Fruit fly (Drosophila melanogaster) whole organism, wandering third instar larva: ENCODE data around the gene CG7376.

ENCODE experiments used
- Abd-B ChIP-seq: fragments of >200 bp; optimal IDR thresholded peaks from 2 replicates; lab custom pipeline; 2017; ENCODE audit warnings: missing biosample characterization, missing genetic modification characterization
- CG32264 ChIP-seq: fragments of 200-800 bp; sonication (Bioruptor generic); optimal IDR thresholded peaks from 2 replicates; lab custom pipeline; 2016; ENCODE audit warnings: missing biosample characterization, missing genetic modification characterization
- CG9705 ChIP-seq: fragments of 200-800 bp; sonication (Bioruptor generic); optimal IDR thresholded peaks from 2 replicates; lab custom pipeline; 2018; ENCODE audit warnings: missing biosample characterization, mild to moderate bottlenecking, missing genetic modification characterization
- CrebA ChIP-seq: fragments of 200-800 bp; sonication (Bioruptor generic); optimal IDR thresholded peaks from 2 replicates; lab custom pipeline; 2016; ENCODE audit warnings: missing biosample characterization, mild to moderate bottlenecking, missing genetic modification characterization, borderline replicate concordance
- Dfd ChIP-seq: fragments of >200 bp; optimal IDR thresholded peaks from 2 replicates; lab custom pipeline; 2017; ENCODE audit warnings: missing biosample characterization, missing genetic modification characterization
- Dif ChIP-seq: fragments of 200-275, 200-300 bp; sonication (Bioruptor generic); optimal IDR thresholded peaks from 2 replicates; lab custom pipeline; 2018; ENCODE audit warnings: missing biosample characterization, missing genetic modification characterization; ENCODE audit not compliant: partially characterized antibody
- HLH106 ChIP-seq: fragments of 200-800 bp; optimal IDR thresholded peaks from 3 replicates; lab custom pipeline; 2019; ENCODE audit warnings: missing biosample characterization, mild to moderate bottlenecking, missing genetic modification characterization, moderate library complexity
- Hnf4 ChIP-seq: fragments of 200-800 bp; sonication (Bioruptor generic); optimal IDR thresholded peaks from 2 replicates; lab custom pipeline; 2016; ENCODE audit warnings: missing biosample characterization, mild to moderate bottlenecking, missing genetic modification characterization
- Hr78 ChIP-seq: fragments of >200 bp; optimal IDR thresholded peaks from 2 replicates; lab custom pipeline; 2017; ENCODE audit warnings: missing biosample characterization, missing genetic modification characterization
- Hr83 ChIP-seq: fragments of 200-300 bp; sonication (Bioruptor generic); optimal IDR thresholded peaks from 2 replicates; lab custom pipeline; 2016; ENCODE audit warnings: missing biosample characterization, mild to moderate bottlenecking, missing genetic modification characterization, moderate library complexity; ENCODE audit not compliant: poor library complexity, severe bottlenecking
- Mio ChIP-seq: sonication (Bioruptor generic); optimal IDR thresholded peaks from 2 replicates; lab custom pipeline; 2016; ENCODE audit warnings: missing biosample characterization, missing genetic modification characterization
- Myc ChIP-seq: fragments of >200 bp; optimal IDR thresholded peaks from 2 replicates; lab custom pipeline; 2017
- N ChIP-seq: fragments of >200 bp; optimal IDR thresholded peaks from 2 replicates; lab custom pipeline; 2018; ENCODE audit warnings: missing biosample characterization, missing external identifiers, missing genetic modification characterization
- OdsH ChIP-seq: fragments of 200-800 bp; sonication (Bioruptor generic); optimal IDR thresholded peaks from 2 replicates; lab custom pipeline; 2016; ENCODE audit warnings: missing biosample characterization, mild to moderate bottlenecking, missing genetic modification characterization
- Rel ChIP-seq, 2 experiments: fragments of 200-800 bp; sonication (Bioruptor generic) in 1 of 2; optimal IDR thresholded peaks; 2 replicates in 1 of 2; 3 replicates in 1 of 2; lab custom pipeline; 2016 to 2019; ENCODE audit warnings: mild to moderate bottlenecking in 2 of 2, missing biosample characterization in 2 of 2, missing genetic modification characterization in 2 of 2, moderate library complexity in 1 of 2
- Sp1 ChIP-seq: fragments of 200-800 bp; sonication (Bioruptor generic); optimal IDR thresholded peaks from 3 replicates; lab custom pipeline; 2019; ENCODE audit warnings: missing biosample characterization, mild to moderate bottlenecking, missing genetic modification characterization, moderate library complexity
- Vsx2 ChIP-seq: fragments of 200-300, 225-300 bp; sonication (Bioruptor generic); optimal IDR thresholded peaks from 2 replicates; lab custom pipeline; 2018; ENCODE audit warnings: missing biosample characterization, missing genetic modification characterization; ENCODE audit not compliant: partially characterized antibody
- br ChIP-seq: fragments of 200-800 bp; sonication (Bioruptor generic); optimal IDR thresholded peaks from 2 replicates; lab custom pipeline; 2016; ENCODE audit warnings: missing biosample characterization, missing genetic modification characterization
- brk ChIP-seq: fragments of 200-800 bp; sonication (Bioruptor generic); optimal IDR thresholded peaks from 2 replicates; lab custom pipeline; 2016; ENCODE audit warnings: missing biosample characterization, mild to moderate bottlenecking, missing genetic modification characterization
- dl ChIP-seq, 2 experiments: fragments of 175-275, 200-275 bp in 1 of 2; fragments of 200-275 bp in 1 of 2; sonication (Bioruptor generic); optimal IDR thresholded peaks; lab custom pipeline; 2018; ENCODE audit warnings: mild to moderate bottlenecking in 2 of 2, missing biosample characterization in 2 of 2, missing genetic modification characterization in 2 of 2, moderate library complexity in 2 of 2; ENCODE audit not compliant: partially characterized antibody in 2 of 2, insufficient read depth in 1 of 2
- dmrt93B ChIP-seq: fragments of 200-800 bp; sonication (Bioruptor generic); optimal IDR thresholded peaks from 2 replicates; lab custom pipeline; 2018; ENCODE audit warnings: missing biosample characterization, mild to moderate bottlenecking, missing genetic modification characterization
- dsf ChIP-seq: sonication (Bioruptor generic); optimal IDR thresholded peaks from 2 replicates; lab custom pipeline; 2016; ENCODE audit warnings: missing biosample characterization, missing genetic modification characterization, borderline replicate concordance
- ey ChIP-seq: fragments of 200-800 bp; sonication (Bioruptor generic); optimal IDR thresholded peaks from 2 replicates; lab custom pipeline; 2016; ENCODE audit warnings: missing biosample characterization, missing genetic modification characterization
- h ChIP-seq: fragments of 200-800 bp; sonication (Bioruptor generic); optimal IDR thresholded peaks from 3 replicates; lab custom pipeline; 2016; ENCODE audit warnings: missing biosample characterization, mild to moderate bottlenecking, missing genetic modification characterization
- jim ChIP-seq: fragments of 175-275, 200-325 bp; sonication (Bioruptor generic); optimal IDR thresholded peaks from 2 replicates; lab custom pipeline; 2016; ENCODE audit warnings: missing biosample characterization, mild to moderate bottlenecking, missing genetic modification characterization
- lola ChIP-seq: fragments of >200 bp; optimal IDR thresholded peaks from 2 replicates; lab custom pipeline; 2017; ENCODE audit warnings: missing biosample characterization, missing genetic modification characterization
- pan ChIP-seq: fragments of >200 bp; optimal IDR thresholded peaks from 2 replicates; lab custom pipeline; 2017
- psq ChIP-seq: fragments of 200-800 bp; sonication (Bioruptor generic); optimal IDR thresholded peaks from 3 replicates; lab custom pipeline; 2017; ENCODE audit warnings: missing biosample characterization, mild to moderate bottlenecking, missing genetic modification characterization, moderate library complexity
- rgr ChIP-seq: fragments of 200-800 bp; sonication (Bioruptor generic); optimal IDR thresholded peaks from 3 replicates; lab custom pipeline; 2016; ENCODE audit warnings: missing biosample characterization, mild to moderate bottlenecking, missing genetic modification characterization
- sage ChIP-seq: fragments of 200-800 bp; sonication (Bioruptor generic); optimal IDR thresholded peaks from 2 replicates; lab custom pipeline; 2016; ENCODE audit warnings: missing biosample characterization, mild to moderate bottlenecking, missing genetic modification characterization
- sv ChIP-seq: fragments of 200-800 bp; sonication (Bioruptor generic); optimal IDR thresholded peaks from 3 replicates; lab custom pipeline; 2016; ENCODE audit warnings: missing biosample characterization, missing genetic modification characterization
- tai ChIP-seq: sonication (Bioruptor generic); optimal IDR thresholded peaks from 2 replicates; lab custom pipeline; 2016; ENCODE audit warnings: missing biosample characterization, missing genetic modification characterization
- usp ChIP-seq: fragments of >200 bp; optimal IDR thresholded peaks from 2 replicates; lab custom pipeline; 2017; ENCODE audit warnings: missing biosample characterization, missing genetic modification characterization
- woc ChIP-seq: sonication (Bioruptor generic); optimal IDR thresholded peaks from 2 replicates; lab custom pipeline; 2016; ENCODE audit warnings: missing biosample characterization, mild to moderate bottlenecking, missing genetic modification characterization

The CG7376 gene

DNA sequence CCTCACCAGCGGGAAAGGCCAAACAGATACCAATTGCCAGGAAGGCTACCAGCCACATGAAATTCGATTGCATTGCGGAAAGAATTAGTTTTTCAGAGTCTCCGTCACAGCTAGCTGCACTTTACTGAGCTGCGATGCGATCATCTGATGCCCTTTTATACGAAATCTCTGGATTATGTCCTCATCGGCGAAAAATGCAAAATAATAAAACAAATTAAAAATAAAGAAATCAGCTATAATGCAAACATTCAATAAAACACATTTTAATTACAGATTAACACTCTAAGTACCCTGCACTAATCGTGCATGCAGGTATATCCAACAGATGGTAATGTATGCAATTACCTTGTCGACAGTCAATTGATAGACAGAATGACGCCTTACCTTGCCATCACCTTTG lies 42.0 kb upstream of the CG7376 start, which contains the start of gene Cpr65Au:
Cpr65Au (minus strand) TSS at position 101 of the 400 bp plus-strand sequence.
- no peak for TF ChIP-seq Dif
- no peak for TF ChIP-seq Dfd (GFP tag; lab: Kevin White, UChicago)
- no peak for TF ChIP-seq N
- TF ChIP-seq dmrt93B, result no peak
- no peak for TF ChIP-seq brk (GFP tag; lab: Kevin White, UChicago)
- no peak for TF ChIP-seq Hnf4
- no peak for TF ChIP-seq Vsx2 (GFP tag; lab: Kevin White, UChicago)
- no peak for TF ChIP-seq dl (GFP tag; optimal IDR thresholded peaks at IDR 0.05; lab: Kevin White, UChicago; ENCODE audit: insufficient read depth in 1 of 2, partially characterized antibody in 2 of 2)
- no peak for TF ChIP-seq CG32264 (GFP tag; lab: Kevin White, UChicago)
- TF ChIP-seq OdsH (GFP tag; lab: Kevin White, UChicago), result no peak
- TF ChIP-seq Hr78 (GFP tag; lab: Kevin White, UChicago), result no peak
- TF ChIP-seq jim (GFP tag; lab: Kevin White, UChicago), result no peak
- TF ChIP-seq Hr83 (GFP tag; lab: Kevin White, UChicago), result no peak
- TF ChIP-seq tai, result no peak
- TF ChIP-seq HLH106 (tag; lab: Kevin White, UChicago), result no peak
- TF ChIP-seq, all 38 proteins: peak for 0

DNA sequence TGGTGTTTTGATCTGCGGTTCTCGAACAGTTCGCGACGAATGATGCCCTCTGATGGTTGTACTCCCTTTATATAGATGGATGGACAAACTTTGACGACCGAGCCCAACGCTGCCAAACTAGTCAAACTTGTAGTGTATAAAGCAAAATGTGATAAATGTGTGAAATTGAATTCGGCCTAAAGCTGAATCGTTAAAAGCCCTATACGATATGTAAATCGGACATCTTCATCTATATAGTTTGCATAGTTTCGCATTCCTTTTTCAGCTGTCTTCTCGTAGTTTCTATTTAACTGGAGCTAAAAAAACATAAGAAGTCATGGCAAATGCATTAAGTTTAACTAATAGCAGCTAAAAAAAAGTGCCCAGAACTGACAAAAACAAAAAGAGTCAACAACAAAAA lies 40.5 kb upstream of the CG7376 start, which contains the start of gene Lcp65Ag2:
Lcp65Ag2 (minus strand) TSS at position 48 of the 400 bp plus-strand sequence.
- no peak for TF ChIP-seq N
- no peak for TF ChIP-seq jim (GFP tag; lab: Kevin White, UChicago)

DNA sequence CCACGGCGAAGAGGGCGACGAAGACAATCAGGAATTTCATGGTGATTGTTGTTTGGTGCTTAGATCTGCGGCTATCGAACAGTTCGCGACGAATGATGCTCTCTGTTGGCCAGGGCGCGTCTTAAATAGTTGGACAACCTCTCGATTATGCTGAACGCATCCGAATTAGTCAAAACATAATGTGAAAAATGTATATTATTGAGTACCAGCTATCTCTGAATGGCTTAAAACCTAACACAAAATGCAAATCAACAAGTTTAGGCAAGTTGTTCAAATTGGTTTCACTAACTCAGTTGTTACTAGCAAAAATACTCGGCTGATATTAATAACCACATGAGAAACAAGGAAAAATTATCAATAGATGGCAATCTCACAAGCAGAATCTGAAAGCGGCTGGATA lies 38.9 kb upstream of the CG7376 start, which contains the start of gene Lcp65Ag1:
Lcp65Ag1 (minus strand) TSS at position 101 of the 400 bp plus-strand sequence.
- TF ChIP-seq h (GFP tag; lab: Kevin White, UChicago), result no peak
- no peak for TF ChIP-seq ey
- no peak for TF ChIP-seq Sp1
- TF ChIP-seq br (GFP tag; lab: Kevin White, UChicago), result no peak
- TF ChIP-seq lola, result no peak
- no peak for TF ChIP-seq OdsH (GFP tag; lab: Kevin White, UChicago)
- no peak for TF ChIP-seq psq (GFP tag; lab: Kevin White, UChicago)
- no peak for TF ChIP-seq rgr (GFP tag; lab: Kevin White, UChicago)
- TF ChIP-seq woc (GFP tag; lab: Kevin White, UChicago), result no peak

DNA sequence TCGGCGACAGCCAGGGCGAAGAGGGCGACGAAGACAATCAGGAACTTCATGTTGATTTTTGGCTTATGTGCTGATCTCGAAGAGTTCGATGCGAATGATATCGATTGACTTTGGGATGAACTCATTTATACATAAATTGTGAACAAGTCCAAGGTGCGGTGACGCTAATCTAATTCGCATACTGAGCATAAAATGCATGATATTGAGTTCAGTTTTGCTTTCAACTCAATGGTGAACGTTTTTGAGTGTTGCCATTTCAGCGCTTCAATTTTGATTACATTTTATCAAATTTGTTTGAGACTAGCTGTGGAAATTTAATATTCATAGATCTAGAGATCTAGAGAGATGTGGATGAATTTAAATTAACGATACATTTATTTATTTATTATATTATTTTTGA lies 37.4 kb upstream of the CG7376 start, which contains the start of gene Lcp65Af:
Lcp65Af (minus strand) TSS at position 101 of the 400 bp plus-strand sequence.
- TF ChIP-seq pan (lab: Kevin White, UChicago) (no peak), lola (no peak), Rel (GFP tag; optimal IDR thresholded peaks at IDR 0.05; lab: Kevin White, UChicago) (no peak), Rel (tag; optimal IDR thresholded peaks at IDR 0.05; lab: Kevin White, UChicago) (no peak), sv (no peak), br (GFP tag; lab: Kevin White, UChicago) (no peak), Myc (lab: Kevin White, UChicago) (no peak), dl (GFP tag; optimal IDR thresholded peaks at IDR 0.05; lab: Kevin White, UChicago; ENCODE audit: insufficient read depth in 1 of 2, partially characterized antibody in 2 of 2) (no peak), Mio (GFP tag; lab: Kevin White, UChicago) (no peak), Dfd (GFP tag; lab: Kevin White, UChicago) (no peak), Dif (no peak), Hnf4 (no peak), rgr (GFP tag; lab: Kevin White, UChicago) (no peak), dsf (GFP tag; lab: Kevin White, UChicago) (no peak)
- TF ChIP-seq, all 38 proteins: peak for 0

DNA sequence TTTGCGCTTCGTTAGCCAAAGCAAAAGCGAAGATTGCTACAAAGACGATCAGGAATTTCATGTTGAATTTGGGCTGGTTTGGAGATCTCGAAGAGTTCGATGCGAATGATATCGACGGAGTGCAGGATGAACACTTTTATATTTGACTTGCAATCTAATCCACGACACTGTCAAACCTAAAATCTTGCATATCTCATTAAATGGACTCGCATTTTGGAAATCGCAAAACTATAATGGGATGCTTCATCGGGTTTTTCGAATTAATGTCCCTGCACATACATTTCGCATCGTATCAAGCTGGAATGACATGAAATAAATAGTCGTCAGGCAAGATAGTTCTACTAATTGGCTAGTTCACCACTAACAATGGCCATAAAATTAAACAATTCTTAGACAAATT lies 36.0 kb upstream of the CG7376 start, which contains the start of gene Lcp65Ae:
Lcp65Ae (minus strand) TSS at position 101 of the 400 bp plus-strand sequence.
- no peak for TF ChIP-seq CG9705 (GFP tag; lab: Kevin White, UChicago)
- no peak for TF ChIP-seq woc (GFP tag; lab: Kevin White, UChicago)
- TF ChIP-seq N, result no peak
- no peak for TF ChIP-seq Abd-B
- TF ChIP-seq tai, result no peak
- no peak for TF ChIP-seq jim (GFP tag; lab: Kevin White, UChicago)
- no peak for TF ChIP-seq sage (GFP tag; lab: Kevin White, UChicago)
- no peak for TF ChIP-seq Dif
- TF ChIP-seq sv, result no peak
- TF ChIP-seq OdsH (GFP tag; lab: Kevin White, UChicago), result no peak
- TF ChIP-seq dl (GFP tag; optimal IDR thresholded peaks at IDR 0.05; lab: Kevin White, UChicago; ENCODE audit: insufficient read depth in 1 of 2, partially characterized antibody in 2 of 2), result no peak
- no peak for TF ChIP-seq pan (lab: Kevin White, UChicago)
- TF ChIP-seq usp (GFP tag; lab: Kevin White, UChicago), result no peak
- no peak for TF ChIP-seq psq (GFP tag; lab: Kevin White, UChicago)
- no peak for TF ChIP-seq Myc (lab: Kevin White, UChicago)
- TF ChIP-seq CrebA (GFP tag; lab: Kevin White, UChicago), result no peak
